Worm (Caenorhabditis elegans) whole organism, late embryonic: ENCODE measurements around the gene C09B9.7.
"Not testable (repeated sequence)": the region's sequence is repeated elsewhere in the genome, so short reads cannot be mapped to it uniquely, and the experiment has no call there.

ENCODE experiments used
- F13H6.1 ChIP-seq: sonication (generic microtip); optimal IDR thresholded peaks from 2 replicates; lab custom pipeline; 2016; ENCODE audit warnings: missing genetic modification characterization, missing compliant biosample characterization
- K09A11.1 ChIP-seq: sonication (generic microtip); optimal IDR thresholded peaks from 2 replicates; lab custom pipeline; 2017; ENCODE audit warnings: antibody characterized with exemption, mild to moderate bottlenecking, missing genetic modification characterization, missing compliant biosample characterization; ENCODE audit not compliant: insufficient read depth
- ama-1 ChIP-seq: fragments of 150-350 bp; optimal IDR thresholded peaks from 2 replicates; lab custom pipeline; 2014
- pqm-1 ChIP-seq: sonication (generic microtip); optimal IDR thresholded peaks from 2 replicates; lab custom pipeline; 2016; ENCODE audit warnings: missing genetic modification characterization, missing compliant biosample characterization
- rnt-1 ChIP-seq: sonication (generic microtip); optimal IDR thresholded peaks from 2 replicates; lab custom pipeline; 2016; ENCODE audit warnings: missing genetic modification characterization, missing compliant biosample characterization
- unc-86 ChIP-seq: sonication (generic microtip); optimal IDR thresholded peaks from 2 replicates; lab custom pipeline; 2016; ENCODE audit warnings: missing genetic modification characterization, missing compliant biosample characterization

DNA sequence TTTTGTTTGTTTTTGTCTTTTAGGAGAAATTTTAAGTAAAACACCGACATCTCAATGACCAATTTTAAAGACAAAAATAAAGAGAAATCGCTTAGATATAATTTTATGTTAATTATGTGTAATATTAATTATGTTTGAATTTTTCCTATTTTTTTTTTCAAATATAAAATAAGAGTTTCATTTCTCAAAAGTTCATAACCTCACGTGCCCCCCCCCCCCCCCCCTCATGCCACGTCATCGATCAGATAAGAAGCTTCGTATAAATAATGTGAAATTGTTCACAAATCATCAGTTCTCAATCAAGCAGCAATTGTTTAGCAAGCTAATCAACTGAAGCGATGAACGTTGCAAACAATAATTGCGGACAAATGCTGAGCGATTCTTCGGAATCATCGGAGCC is 9.7 kb upstream of the C09B9.7 start, which contains the start of gene C02B10.6:
- not testable (repeated sequence) for TF ChIP-seq F13H6.1; ama-1; K09A11.1 (tag; lab: Kevin White, UChicago); pqm-1 (tag; lab: Kevin White, UChicago); rnt-1 (tag; lab: Kevin White, UChicago); unc-86 (tag; lab: Kevin White, UChicago)
